Worm (Caenorhabditis elegans) whole organism, young adult: ENCODE measurements around the gene chw-1.

Source experiments
- F39B2.1 ChIP-seq: fragments of 200-800 bp; sonication (Bioruptor generic); IDR thresholded peaks from 2 replicates; pipeline ENCODE4 v1.3.6; 2022; ENCODE audit warnings: missing genetic modification reagents, missing genetic modification characterization, missing compliant biosample characterization
- F55B11.4 ChIP-seq: sonication (generic microtip); optimal IDR thresholded peaks from 2 replicates; lab custom pipeline; 2016; ENCODE audit warnings: missing compliant biosample characterization, missing genetic modification characterization, borderline replicate concordance; ENCODE audit not compliant: insufficient read depth
- T07F8.4 ChIP-seq: sonication (generic microtip); optimal IDR thresholded peaks from 2 replicates; lab custom pipeline; 2016; ENCODE audit warnings: mild to moderate bottlenecking, missing genetic modification characterization, moderate library complexity, missing compliant biosample characterization
- Y53G8AR.9 ChIP-seq: fragments of 200-800 bp; sonication (Bioruptor generic); conservative IDR thresholded peaks from 2 replicates; pipeline ENCODE4 v1.3.6; 2022; ENCODE audit warnings: missing genetic modification reagents, missing genetic modification characterization, missing compliant biosample characterization
- Y56A3A.18 ChIP-seq: fragments of 200-800 bp; sonication (Bioruptor generic); IDR thresholded peaks from 2 replicates; pipeline ENCODE4 v1.3.6; 2022; ENCODE audit warnings: missing genetic modification reagents, missing genetic modification characterization, missing compliant biosample characterization
- ZK185.1 ChIP-seq: sonication (generic microtip); optimal IDR thresholded peaks from 2 replicates; lab custom pipeline; 2016; ENCODE audit warnings: mild to moderate bottlenecking, missing genetic modification characterization, missing compliant biosample characterization; ENCODE audit not compliant: poor library complexity, severe bottlenecking
- ama-1 ChIP-seq, 3 experiments: fragments of 150-350 bp in 1 of 3; sonication (generic microtip) in 2 of 3; optimal IDR thresholded peaks; 2 replicates each; lab custom pipeline; 2014 to 2018; ENCODE audit warnings: missing biosample characterization in 2 of 3, missing genetic modification characterization in 2 of 3, missing genetic modification reagents in 2 of 3
- aptf-3 ChIP-seq: fragments of 200-800 bp; sonication (Bioruptor generic); IDR thresholded peaks from 2 replicates; pipeline ENCODE4 v1.3.6; 2022; ENCODE audit warnings: missing genetic modification characterization, missing compliant biosample characterization
- atf-7 ChIP-seq: sonication (generic microtip); optimal IDR thresholded peaks from 2 replicates; lab custom pipeline; 2017; ENCODE audit warnings: mild to moderate bottlenecking, missing genetic modification characterization, missing compliant biosample characterization
- athp-1 ChIP-seq: sonication (generic microtip); optimal IDR thresholded peaks from 2 replicates; lab custom pipeline; 2017; ENCODE audit warnings: mild to moderate bottlenecking, missing genetic modification characterization, missing compliant biosample characterization
- attf-5 ChIP-seq: fragments of 200-800 bp; sonication (Bioruptor generic); optimal IDR thresholded peaks from 2 replicates; lab custom pipeline; 2018; ENCODE audit warnings: mild to moderate bottlenecking, missing genetic modification characterization, missing compliant biosample characterization
- bed-2 ChIP-seq: fragments of 200-800 bp; sonication (Bioruptor generic); IDR thresholded peaks from 2 replicates; pipeline ENCODE4 v1.3.6; 2022; ENCODE audit warnings: missing genetic modification reagents, missing genetic modification characterization, missing compliant biosample characterization
- cebp-1 ChIP-seq, 2 experiments: fragments of 200-800 bp in 1 of 2; sonication (Bioruptor generic) in 1 of 2; sonication (generic microtip) in 1 of 2; IDR thresholded peaks in 1 of 2; optimal IDR thresholded peaks in 1 of 2; 2 replicates each; pipeline versions ENCODE4 v1.3.6 to Lab custom; 2017 to 2022; ENCODE audit warnings: missing compliant biosample characterization in 2 of 2, missing genetic modification characterization in 2 of 2, mild to moderate bottlenecking in 1 of 2, missing genetic modification reagents in 1 of 2, moderate library complexity in 1 of 2
- cebp-2 ChIP-seq: fragments of 200-800 bp; sonication (Bioruptor generic); IDR thresholded peaks from 2 replicates; pipeline ENCODE4 v1.3.6; 2022; ENCODE audit warnings: missing genetic modification characterization, missing compliant biosample characterization
- egl-44 ChIP-seq: fragments of 200-800 bp; sonication (Bioruptor generic); IDR thresholded peaks from 2 replicates; pipeline ENCODE4 v1.3.6; 2022; ENCODE audit warnings: missing genetic modification reagents, missing genetic modification characterization, missing compliant biosample characterization
- egrh-3 ChIP-seq: fragments of 200-800 bp; sonication (Bioruptor generic); IDR thresholded peaks from 2 replicates; pipeline ENCODE4 v1.3.6; 2022; ENCODE audit warnings: missing genetic modification reagents, missing genetic modification characterization, missing compliant biosample characterization
- gei-17 ChIP-seq: fragments of 200-800 bp; sonication (Bioruptor generic); optimal IDR thresholded peaks from 2 replicates; lab custom pipeline; 2018; ENCODE audit warnings: mild to moderate bottlenecking, missing genetic modification characterization, missing compliant biosample characterization
- him-1 ChIP-seq: sonication (generic microtip); optimal IDR thresholded peaks from 2 replicates; lab custom pipeline; 2016; ENCODE audit warnings: missing genotype, missing genetic modification reagents, missing genetic modification characterization, missing compliant biosample characterization
- hmg-1.2 ChIP-seq: fragments of 200-800 bp; sonication (Bioruptor generic); IDR thresholded peaks from 2 replicates; pipeline ENCODE4 v1.3.6; 2022; ENCODE audit warnings: missing genetic modification reagents, missing genetic modification characterization, missing compliant biosample characterization
- hmg-20 ChIP-seq: fragments of 200-800 bp; sonication (Bioruptor generic); IDR thresholded peaks from 2 replicates; pipeline ENCODE4 v1.3.6; 2022; ENCODE audit warnings: missing genetic modification reagents, missing genetic modification characterization, missing compliant biosample characterization
- lin-26 ChIP-seq: fragments of 200-800 bp; sonication (Bioruptor generic); IDR thresholded peaks from 2 replicates; pipeline ENCODE4 v1.3.6; 2022; ENCODE audit warnings: missing genetic modification reagents, missing genetic modification characterization, missing compliant biosample characterization
- lin-35 ChIP-seq, 3 experiments: fragments of 150-350 bp in 2 of 3; sonication (generic microtip) in 1 of 3; optimal IDR thresholded peaks; 2 replicates each; lab custom pipeline; 2014 to 2018; ENCODE audit warnings: missing biosample characterization in 3 of 3, missing genetic modification characterization in 3 of 3, missing genetic modification reagents in 3 of 3
- lin-54 ChIP-seq: fragments of 200-800 bp; sonication (Bioruptor generic); optimal IDR thresholded peaks from 2 replicates; lab custom pipeline; 2018; ENCODE audit warnings: mild to moderate bottlenecking, missing genetic modification characterization, missing compliant biosample characterization
- lsl-1 ChIP-seq: fragments of 200-800 bp; sonication (Bioruptor generic); optimal IDR thresholded peaks from 2 replicates; lab custom pipeline; 2018; ENCODE audit warnings: mild to moderate bottlenecking, missing genetic modification characterization, moderate library complexity, missing compliant biosample characterization
- madf-8 ChIP-seq: fragments of 200-800 bp; sonication (Bioruptor generic); conservative IDR thresholded peaks from 2 replicates; pipeline ENCODE4 v1.3.6; 2022; ENCODE audit warnings: missing genetic modification reagents, missing genetic modification characterization, missing compliant biosample characterization
- mel-28 ChIP-seq: sonication (generic microtip); optimal IDR thresholded peaks from 2 replicates; lab custom pipeline; 2016; ENCODE audit warnings: borderline replicate concordance, mild to moderate bottlenecking, missing genetic modification characterization, missing compliant biosample characterization
- nhr-179 ChIP-seq: sonication (generic microtip); optimal IDR thresholded peaks from 2 replicates; lab custom pipeline; 2016; ENCODE audit warnings: mild to moderate bottlenecking, missing genetic modification characterization, missing compliant biosample characterization
- nhr-27 ChIP-seq: fragments of 200-800 bp; sonication (Bioruptor generic); optimal IDR thresholded peaks from 2 replicates; lab custom pipeline; 2018; ENCODE audit warnings: mild to moderate bottlenecking, missing genetic modification characterization, moderate library complexity, missing compliant biosample characterization
- nhr-90 ChIP-seq: sonication (generic microtip); optimal IDR thresholded peaks from 2 replicates; lab custom pipeline; 2016; ENCODE audit warnings: missing genotype, mild to moderate bottlenecking, missing genetic modification characterization, missing compliant biosample characterization
- repo-1 ChIP-seq: sonication (generic microtip); optimal IDR thresholded peaks from 2 replicates; lab custom pipeline; 2017; ENCODE audit warnings: mild to moderate bottlenecking, missing genetic modification characterization, missing compliant biosample characterization
- sdz-38 ChIP-seq: sonication (generic microtip); optimal IDR thresholded peaks from 2 replicates; lab custom pipeline; 2016; ENCODE audit warnings: missing genotype, missing genetic modification characterization, missing compliant biosample characterization
- snpc-1.1 ChIP-seq: sonication (generic microtip); optimal IDR thresholded peaks from 2 replicates; lab custom pipeline; 2017; ENCODE audit warnings: missing genetic modification characterization, mild to moderate bottlenecking, missing compliant biosample characterization, antibody characterized with exemption, moderate library complexity, missing genotype, missing genetic modification reagents; ENCODE audit not compliant: insufficient read depth
- sptf-2 ChIP-seq: fragments of 200-800 bp; sonication (Bioruptor generic); optimal IDR thresholded peaks from 2 replicates; lab custom pipeline; 2018; ENCODE audit warnings: mild to moderate bottlenecking, missing genetic modification characterization, missing compliant biosample characterization
- tbp1 ChIP-seq: fragments of 200-800 bp; sonication (Bioruptor generic); optimal IDR thresholded peaks from 2 replicates; lab custom pipeline; 2018; ENCODE audit warnings: mild to moderate bottlenecking, missing genetic modification characterization, missing compliant biosample characterization
- unc-130 ChIP-seq: sonication (generic microtip); optimal IDR thresholded peaks from 2 replicates; lab custom pipeline; 2016; ENCODE audit warnings: missing genetic modification reagents, missing genetic modification characterization, missing compliant biosample characterization
- xnd-1 ChIP-seq: sonication (generic microtip); optimal IDR thresholded peaks from 2 replicates; lab custom pipeline; 2016; ENCODE audit warnings: missing genotype, missing genetic modification reagents, missing genetic modification characterization, missing compliant biosample characterization
- ztf-22 ChIP-seq: fragments of 200-800 bp; sonication (Bioruptor generic); optimal IDR thresholded peaks from 2 replicates; lab custom pipeline; 2018; ENCODE audit warnings: mild to moderate bottlenecking, missing genetic modification characterization, moderate library complexity, missing compliant biosample characterization
- ztf-26 ChIP-seq: sonication (generic microtip); optimal IDR thresholded peaks from 2 replicates; lab custom pipeline; 2017; ENCODE audit warnings: missing genetic modification characterization, missing compliant biosample characterization
- ztf-6 ChIP-seq: fragments of 200-800 bp; sonication (Bioruptor generic); IDR thresholded peaks from 2 replicates; pipeline ENCODE4 v1.3.6; 2022; ENCODE audit warnings: missing genetic modification reagents, missing genetic modification characterization, missing compliant biosample characterization

Gene chw-1

DNA sequence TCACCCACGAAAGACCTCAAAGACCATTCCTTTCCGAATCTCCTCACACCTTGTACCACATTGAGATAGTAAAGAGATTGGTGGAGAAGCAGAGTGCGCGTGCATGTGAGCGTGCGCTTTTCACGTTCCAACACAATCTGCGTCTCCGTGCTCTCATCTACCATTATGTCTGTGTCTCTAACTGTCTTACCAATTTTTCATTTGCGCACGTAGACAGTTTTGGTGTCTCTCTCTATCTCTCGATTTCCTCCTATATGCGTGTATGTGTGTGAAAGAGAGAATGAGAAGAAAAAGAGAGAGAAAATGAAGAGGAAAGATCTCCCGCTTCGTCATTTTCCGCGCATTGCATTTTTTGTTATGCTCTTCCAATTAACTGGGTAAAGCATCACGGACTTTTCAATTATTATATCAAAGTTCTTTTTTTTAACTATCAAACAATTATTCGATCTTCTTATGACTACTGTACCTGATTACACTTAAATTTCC lies 4.6 kb downstream of the chw-1 start (continued):
- TF ChIP-seq hmg-20 (GFP tag; lab: Robert Waterston, UW) = no peak
- 0 out of 2 replicates have a peak, but pooled peaks have one; percentile 56 for TF ChIP-seq Y53G8AR.9 (GFP tag; lab: Robert Waterston, UW)
- no peak for TF ChIP-seq Y56A3A.18 (GFP tag; lab: Robert Waterston, UW)
- TF ChIP-seq ztf-26 (tag; lab: Kevin White, UChicago) = peak; percentile 38
- TF ChIP-seq nhr-179 (tag; lab: Kevin White, UChicago) = no peak
- no peak for TF ChIP-seq ztf-6
- no peak for TF ChIP-seq sdz-38 (tag; lab: Kevin White, UChicago)
- TF ChIP-seq gei-17 = peak; percentile 7
- no peak for TF ChIP-seq ztf-22 (GFP tag; lab: Kevin White, UChicago)
- no peak for TF ChIP-seq madf-8
- no peak for TF ChIP-seq snpc-1.1 (tag; lab: Kevin White, UChicago)
- TF ChIP-seq nhr-90 = no peak
- TF ChIP-seq lin-26 (GFP tag; lab: Robert Waterston, UW) = peak; percentile 60; the same call in 1 of the 2 replicates
- no peak for TF ChIP-seq cebp-2 (GFP tag; lab: Robert Waterston, UW)
- TF ChIP-seq tbp1 (GFP tag; lab: Kevin White, UChicago) = peak; percentile 59
- TF ChIP-seq T07F8.4 (tag; lab: Kevin White, UChicago) = no peak
- TF ChIP-seq mel-28 (tag; lab: Kevin White, UChicago) = no peak
- TF ChIP-seq ama-1 (optimal IDR thresholded peaks at IDR 0.05; lab: Kevin White, UChicago) = no peak
- TF ChIP-seq ama-1 (GFP tag; optimal IDR thresholded peaks at IDR 0.05; lab: Kevin White, UChicago) = no peak
- peak; percentile 89 for TF ChIP-seq attf-5 (GFP tag; lab: Kevin White, UChicago)
- TF ChIP-seq lsl-1 (GFP tag; lab: Kevin White, UChicago) = no peak
- TF ChIP-seq lin-54 (GFP tag; lab: Kevin White, UChicago) = peak; percentile 57
- no peak for TF ChIP-seq athp-1 (tag; lab: Kevin White, UChicago)
- TF ChIP-seq him-1 (tag; lab: Kevin White, UChicago) = no peak
- TF ChIP-seq repo-1 (tag; lab: Kevin White, UChicago) = peak; percentile 23
- no peak for TF ChIP-seq F39B2.1 (GFP tag; lab: Robert Waterston, UW)
- TF ChIP-seq xnd-1 (tag; lab: Kevin White, UChicago) = no peak
- no peak for TF ChIP-seq egl-44
- no peak for TF ChIP-seq bed-2 (GFP tag; lab: Robert Waterston, UW)
- no peak for TF ChIP-seq F55B11.4 (tag; lab: Kevin White, UChicago)
- no peak for TF ChIP-seq aptf-3
- peak; percentile 85 for TF ChIP-seq hmg-1.2 (GFP tag; lab: Robert Waterston, UW)
- no peak for TF ChIP-seq egrh-3
- TF ChIP-seq unc-130 (GFP tag; lab: Kevin White, UChicago) = no peak
- peak; percentile 83 for TF ChIP-seq ZK185.1 (tag; lab: Kevin White, UChicago)
- no peak for TF ChIP-seq nhr-27 (tag; lab: Kevin White, UChicago)
- TF ChIP-seq atf-7 (tag; lab: Kevin White, UChicago) = peak; percentile 88

DNA sequence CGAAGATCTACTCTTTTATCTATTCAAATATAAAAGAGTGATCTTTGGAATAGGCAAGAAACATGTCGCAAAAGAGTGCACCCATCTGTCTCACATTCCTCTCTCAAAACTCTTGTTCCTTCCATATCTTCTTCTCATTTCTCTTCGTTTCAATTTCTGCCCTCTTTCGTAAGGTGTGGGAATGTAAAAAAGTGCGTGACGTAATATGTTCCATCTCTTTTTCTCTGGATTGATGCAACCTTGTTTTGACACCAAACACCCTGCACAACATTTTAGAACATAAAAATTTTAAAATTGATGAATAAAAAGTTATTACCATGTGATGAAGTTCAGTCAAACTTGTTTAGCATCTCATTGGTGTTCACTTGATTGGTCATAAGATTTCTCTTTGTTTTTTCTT lies 5.0 kb downstream of the chw-1 start:
- TF ChIP-seq sptf-2 (GFP tag; lab: Kevin White, UChicago) (no peak), lin-35 (GFP tag; optimal IDR thresholded peaks at IDR 0.05; lab: Kevin White, UChicago) (peak in 1 of 3 experiments; percentile 14), cebp-1 (GFP tag; IDR thresholded peaks at IDR 0.05; lab: Robert Waterston, UW) (no peak), cebp-1 (tag; optimal IDR thresholded peaks at IDR 0.05; lab: Kevin White, UChicago) (peak; percentile 22)
- TF ChIP-seq, all 124 proteins: peak for 2
